Worm (Caenorhabditis elegans): Measurements from ENCODE around the gene T28F3.8.

The T28F3.8 gene

DNA sequence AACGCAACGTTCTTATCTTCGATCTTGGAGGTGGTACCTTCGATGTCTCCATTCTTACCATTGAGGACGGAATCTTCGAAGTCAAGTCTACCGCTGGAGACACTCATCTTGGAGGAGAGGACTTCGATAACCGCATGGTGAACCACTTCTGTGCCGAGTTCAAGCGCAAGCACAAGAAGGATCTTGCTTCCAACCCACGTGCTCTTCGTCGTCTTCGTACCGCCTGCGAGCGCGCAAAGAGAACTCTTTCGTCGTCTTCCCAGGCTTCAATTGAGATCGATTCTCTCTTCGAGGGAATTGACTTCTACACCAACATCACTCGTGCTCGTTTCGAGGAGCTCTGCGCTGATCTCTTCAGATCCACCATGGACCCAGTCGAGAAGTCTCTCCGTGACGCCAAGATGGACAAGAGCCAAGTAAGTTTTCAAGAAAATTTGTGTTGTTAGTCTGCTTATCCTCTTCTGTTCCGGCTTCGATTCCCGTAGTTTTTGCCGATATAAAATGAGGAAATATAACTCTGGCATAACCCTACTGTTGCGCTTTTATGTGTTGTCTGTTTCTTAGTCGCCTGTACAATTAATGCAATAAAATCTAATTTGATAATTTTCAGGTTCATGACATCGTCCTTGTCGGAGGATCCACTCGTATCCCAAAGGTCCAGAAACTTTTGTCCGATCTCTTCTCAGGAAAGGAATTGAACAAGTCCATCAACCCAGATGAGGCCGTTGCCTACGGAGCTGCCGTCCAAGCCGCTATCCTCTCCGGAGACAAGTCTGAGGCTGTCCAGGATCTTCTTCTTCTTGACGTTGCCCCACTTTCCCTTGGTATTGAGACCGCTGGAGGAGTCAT is 27.3 kb downstream of the T28F3.8 start:
- TF ChIP-seq lim-7 (GFP tag; IDR thresholded peaks at IDR 0.05) (no peak), zfp-3 (GFP tag; conservative IDR thresholded peaks at IDR 0.05) (peak; percentile 59; the same call in 1 of the 2 replicates), ceh-82 (tag; optimal IDR thresholded peaks at IDR 0.05) (no peak), gei-8 (GFP tag; optimal IDR thresholded peaks at IDR 0.05) (no peak), daf-19 (GFP tag; conservative IDR thresholded peaks at IDR 0.05) (peak; percentile 49; the same call in 1 of the 2 replicates), ctbp-1 (GFP tag; IDR thresholded peaks at IDR 0.05) (peak; percentile 34; the same call in 1 of the 2 replicates), tra-1 (GFP tag; IDR thresholded peaks at IDR 0.05) (0 out of 2 replicates have a peak, but pooled peaks have one; percentile 4), madf-5 (GFP tag; IDR thresholded peaks at IDR 0.05) (peak in 1 of 2 experiments; percentile 18; a peak in 1 of 4 replicates), hlh-11 (tag; optimal IDR thresholded peaks at IDR 0.05) (no peak), snpc-1.2 (GFP tag; IDR thresholded peaks at IDR 0.05) (peak; percentile 75), zag-1 (tag; optimal IDR thresholded peaks at IDR 0.05) (no peak), nhr-77 (tag; optimal IDR thresholded peaks at IDR 0.05) (no peak), ceh-44 (GFP tag; IDR thresholded peaks at IDR 0.05) (no peak), vab-7 (GFP tag; IDR thresholded peaks at IDR 0.05) (no peak), nhr-42 (GFP tag; IDR thresholded peaks at IDR 0.05) (no peak), mep-1 (tag; optimal IDR thresholded peaks at IDR 0.05) (peak; percentile 14), mdt-29 (GFP tag; IDR thresholded peaks at IDR 0.05) (0 out of 2 replicates have a peak, but pooled peaks have one; percentile 7), F10B5.3 (tag; optimal IDR thresholded peaks at IDR 0.05) (no peak), lir-3 (tag; optimal IDR thresholded peaks at IDR 0.05) (no peak), attf-4 (tag; optimal IDR thresholded peaks at IDR 0.05) (no peak), nhr-102 (tag; optimal IDR thresholded peaks at IDR 0.05) (no peak), dmd-6 (GFP tag; IDR thresholded peaks at IDR 0.05) (no peak), T20F7.1 (GFP tag; optimal IDR thresholded peaks at IDR 0.05) (no peak), aly-2 (tag; optimal IDR thresholded peaks at IDR 0.05) (peak; percentile 81), fos-1 (tag; optimal IDR thresholded peaks at IDR 0.05) (no peak), T26A8.4 (GFP tag; IDR thresholded peaks at IDR 0.05) (peak; percentile 24; the same call in 1 of the 2 replicates), dmd-8 (GFP tag; IDR thresholded peaks at IDR 0.05) (no peak; the same call in 1 of the 2 replicates), unc-39 (tag; optimal IDR thresholded peaks at IDR 0.05) (no peak), dpl-1 (GFP tag; optimal IDR thresholded peaks at IDR 0.05) (no peak), ztf-7 (tag; optimal IDR thresholded peaks at IDR 0.05) (no peak), lin-13 (GFP tag; optimal IDR thresholded peaks at IDR 0.05) (peak; percentile 17), cey-2 (tag; optimal IDR thresholded peaks at IDR 0.05; ENCODE audit: borderline replicate concordance, insufficient read depth) (no peak), lin-38 (GFP tag; IDR thresholded peaks at IDR 0.05) (peak; percentile 27; the same call in 1 of the 2 replicates), ceh-62 (tag; optimal IDR thresholded peaks at IDR 0.05) (no peak), daf-12 (tag; optimal IDR thresholded peaks at IDR 0.05) (no peak), php-3 (GFP tag; IDR thresholded peaks at IDR 0.05) (peak; percentile 34; the same call in 1 of the 2 replicates), dve-1 (tag; optimal IDR thresholded peaks at IDR 0.05; ENCODE audit: insufficient read depth) (no peak), nhr-76 (tag; optimal IDR thresholded peaks at IDR 0.05) (no peak), egl-27 (tag; optimal IDR thresholded peaks at IDR 0.05) (no peak), snpc-4 (tag; optimal IDR thresholded peaks at IDR 0.05) (no peak), ces-1 (GFP tag; optimal IDR thresholded peaks at IDR 0.05) (no peak), aha-1 (tag) (peak; percentile 36), nhr-48 (tag; optimal IDR thresholded peaks at IDR 0.05) (no peak), arid-1 (GFP tag; conservative IDR thresholded peaks at IDR 0.05) (no peak), mxl-3 (GFP tag; optimal IDR thresholded peaks at IDR 0.05) (no peak), mes-2 (tag; optimal IDR thresholded peaks at IDR 0.05; ENCODE audit: poor library complexity, severe bottlenecking) (no peak), ZK546.5 (tag; optimal IDR thresholded peaks at IDR 0.05) (no peak), zip-11 (GFP tag; IDR thresholded peaks at IDR 0.05) (no peak; the same call in 1 of the 2 replicates), ZK337.2 (GFP tag; IDR thresholded peaks at IDR 0.05) (no peak), Y48G9A.11 (GFP tag; IDR thresholded peaks at IDR 0.05) (no peak; the same call in 1 of the 2 replicates)
